Fruit fly (Drosophila melanogaster) whole organism, embryonic: ENCODE data around the gene CG4025.
A peak's percentile ranks its signal among the peaks of the same experiment; 100 is the strongest.

Source experiments
- CG10209 ChIP-seq: fragments of 200-800 bp; sonication (Bioruptor generic); optimal IDR thresholded peaks from 3 replicates; lab custom pipeline; 2017; ENCODE audit warnings: missing biosample characterization, mild to moderate bottlenecking, missing genetic modification characterization, missing genetic modification reagents
- CG11504 ChIP-seq: fragments of 200-800 bp; sonication (Bioruptor generic); optimal IDR thresholded peaks from 3 replicates; lab custom pipeline; 2019; ENCODE audit warnings: missing biosample characterization, mild to moderate bottlenecking, missing genetic modification characterization, moderate library complexity
- CG13287 ChIP-seq: fragments of 200-800 bp; sonication (Bioruptor generic); IDR thresholded peaks from 2 replicates; pipeline ENCODE4 v1.3.6; 2022; ENCODE audit warnings: missing biosample characterization, missing genetic modification characterization; ENCODE audit not compliant: partially characterized antibody
- CG13296 ChIP-seq: fragments of 200-800 bp; sonication (Bioruptor generic); optimal IDR thresholded peaks from 3 replicates; lab custom pipeline; 2018; ENCODE audit warnings: missing biosample characterization, mild to moderate bottlenecking, missing genetic modification characterization
- CG15269 ChIP-seq: fragments of 200-800 bp; sonication (Bioruptor generic); optimal IDR thresholded peaks from 2 replicates; lab custom pipeline; 2018; ENCODE audit warnings: missing biosample characterization, mild to moderate bottlenecking, missing genetic modification characterization, moderate library complexity
- CG1602 ChIP-seq: fragments of 200-800 bp; sonication (Bioruptor generic); optimal IDR thresholded peaks from 3 replicates; lab custom pipeline; 2016; ENCODE audit warnings: missing biosample characterization, missing genetic modification characterization
- CG16779 ChIP-seq: fragments of 200-800 bp; sonication (Bioruptor generic); IDR thresholded peaks from 2 replicates; pipeline ENCODE4 v1.3.6; 2022; ENCODE audit warnings: missing biosample characterization, missing genetic modification characterization
- CG18262 ChIP-seq: fragments of 200-800 bp; optimal IDR thresholded peaks from 3 replicates; lab custom pipeline; 2019; ENCODE audit warnings: missing biosample characterization, mild to moderate bottlenecking, missing genetic modification characterization, moderate library complexity
- CG2116 ChIP-seq: fragments of 200-800 bp; sonication (Bioruptor generic); optimal IDR thresholded peaks from 3 replicates; lab custom pipeline; 2018; ENCODE audit warnings: missing biosample characterization, mild to moderate bottlenecking, missing genetic modification characterization
- CG2129 ChIP-seq: fragments of 200-800 bp; sonication (Bioruptor generic); IDR thresholded peaks from 2 replicates; pipeline ENCODE4 v1.3.6; 2022; ENCODE audit warnings: missing biosample characterization, missing genetic modification characterization; ENCODE audit not compliant: partially characterized antibody
- CG2712 ChIP-seq: fragments of 200-800 bp; optimal IDR thresholded peaks from 3 replicates; lab custom pipeline; 2019; ENCODE audit warnings: missing biosample characterization, mild to moderate bottlenecking, missing genetic modification characterization, moderate library complexity
- CG30020 ChIP-seq: fragments of 200-800 bp; optimal IDR thresholded peaks from 2 replicates; lab custom pipeline; 2019; ENCODE audit warnings: missing biosample characterization, mild to moderate bottlenecking, missing genetic modification characterization, moderate library complexity
- CG31224 ChIP-seq: fragments of 200-800 bp; sonication (Bioruptor generic); IDR thresholded peaks from 2 replicates; pipeline ENCODE4 v1.3.6; 2022; ENCODE audit warnings: missing biosample characterization, missing genetic modification characterization
- CG3838 ChIP-seq: fragments of 200-800 bp; sonication (Bioruptor generic); optimal IDR thresholded peaks from 3 replicates; lab custom pipeline; 2016; ENCODE audit warnings: missing biosample characterization, missing genetic modification characterization
- CG4404 ChIP-seq: fragments of 200-800 bp; sonication (Bioruptor generic); IDR thresholded peaks from 2 replicates; pipeline ENCODE4 v1.3.6; 2022; ENCODE audit warnings: missing biosample characterization, missing genetic modification characterization
- CG4854 ChIP-seq: fragments of 200-800 bp; sonication (Bioruptor generic); optimal IDR thresholded peaks from 2 replicates; lab custom pipeline; 2016; ENCODE audit warnings: missing biosample characterization, missing genetic modification characterization, inconsistent platforms
- CG6813 ChIP-seq: fragments of 200-800 bp; sonication (Bioruptor generic); optimal IDR thresholded peaks from 2 replicates; lab custom pipeline; 2017; ENCODE audit warnings: missing biosample characterization, missing genetic modification characterization, mild to moderate bottlenecking, moderate library complexity, missing genetic modification reagents
- CG7357 ChIP-seq: fragments of 200-800 bp; sonication (Bioruptor generic); IDR thresholded peaks from 3 replicates; pipeline ENCODE4 v1.3.6; 2022; ENCODE audit warnings: missing biosample characterization, missing genetic modification characterization
- CG7786 ChIP-seq: fragments of 200-800 bp; sonication (Bioruptor generic); optimal IDR thresholded peaks from 2 replicates; lab custom pipeline; 2016; ENCODE audit warnings: missing biosample characterization, missing genetic modification characterization
- CrebB ChIP-seq: fragments of 200-800 bp; sonication (Bioruptor generic); optimal IDR thresholded peaks from 3 replicates; lab custom pipeline; 2018; ENCODE audit warnings: missing biosample characterization, mild to moderate bottlenecking, missing genetic modification characterization
- Dip2 ChIP-seq: fragments of 200-800 bp; sonication (Bioruptor generic); IDR thresholded peaks from 2 replicates; pipeline ENCODE4 v1.3.6; 2022; ENCODE audit warnings: missing biosample characterization, missing genetic modification characterization
- Lim3 ChIP-seq: fragments of 200-800 bp; sonication (Bioruptor generic); IDR thresholded peaks from 2 replicates; pipeline ENCODE4 v1.3.6; 2022; ENCODE audit warnings: missing biosample characterization, missing genetic modification characterization
- Nf-YB ChIP-seq: fragments of 200-800 bp; sonication (Bioruptor generic); optimal IDR thresholded peaks from 3 replicates; lab custom pipeline; 2019; ENCODE audit warnings: missing biosample characterization, mild to moderate bottlenecking, missing genetic modification characterization, moderate library complexity
- Oli ChIP-seq: fragments of 200-800 bp; sonication (Bioruptor generic); optimal IDR thresholded peaks from 2 replicates; lab custom pipeline; 2018; ENCODE audit warnings: missing biosample characterization, mild to moderate bottlenecking, missing genetic modification characterization, moderate library complexity
- Sox102F ChIP-seq: fragments of 200-800 bp; sonication (Bioruptor generic); optimal IDR thresholded peaks from 2 replicates; lab custom pipeline; 2018; ENCODE audit warnings: missing biosample characterization, mild to moderate bottlenecking, missing genetic modification characterization, moderate library complexity
- Taf1 ChIP-seq: fragments of 200-800 bp; sonication (Bioruptor generic); IDR thresholded peaks from 2 replicates; pipeline ENCODE4 v1.3.6; 2022; ENCODE audit warnings: missing biosample characterization, missing genetic modification characterization
- Tbp ChIP-seq: fragments of >200 bp; optimal IDR thresholded peaks from 2 replicates; lab custom pipeline; 2018; ENCODE audit warnings: missing biosample characterization, missing genetic modification characterization
- br ChIP-seq: fragments of >200 bp; optimal IDR thresholded peaks from 2 replicates; lab custom pipeline; 2017
- chinmo ChIP-seq: fragments of 200-800 bp; sonication (Bioruptor generic); IDR thresholded peaks from 4 replicates; pipeline ENCODE4 v1.3.6; 2022; ENCODE audit warnings: missing biosample characterization, missing genetic modification characterization; ENCODE audit not compliant: partially characterized antibody
- dan ChIP-seq: fragments of 200-800 bp; sonication (Bioruptor generic); IDR thresholded peaks from 2 replicates; pipeline ENCODE4 v1.3.6; 2022; ENCODE audit warnings: missing biosample characterization, missing genetic modification characterization
- dmrt99B ChIP-seq: fragments of 200-800 bp; sonication (Bioruptor generic); optimal IDR thresholded peaks from 2 replicates; lab custom pipeline; 2018; ENCODE audit warnings: missing biosample characterization, mild to moderate bottlenecking, missing genetic modification characterization, moderate library complexity
- esg ChIP-seq: fragments of 200-800 bp; sonication (Bioruptor generic); conservative IDR thresholded peaks from 2 replicates; pipeline ENCODE4 v1.3.6; 2022; ENCODE audit warnings: missing biosample characterization, missing genetic modification characterization
- exex ChIP-seq: fragments of 200-800 bp; sonication (Bioruptor generic); optimal IDR thresholded peaks from 4 replicates; lab custom pipeline; 2018; ENCODE audit warnings: missing biosample characterization, mild to moderate bottlenecking, missing genetic modification characterization, moderate library complexity
- fd3F ChIP-seq: fragments of 200-800 bp; sonication (Bioruptor generic); optimal IDR thresholded peaks from 2 replicates; lab custom pipeline; 2018; ENCODE audit warnings: missing biosample characterization, mild to moderate bottlenecking, missing genetic modification characterization, moderate library complexity
- fd64A ChIP-seq: fragments of 200-800 bp; sonication (Bioruptor generic); optimal IDR thresholded peaks from 3 replicates; lab custom pipeline; 2018; ENCODE audit warnings: missing biosample characterization, mild to moderate bottlenecking, missing genetic modification characterization
- gfzf ChIP-seq: fragments of 200-800 bp; sonication (Bioruptor generic); optimal IDR thresholded peaks from 2 replicates; lab custom pipeline; 2016; ENCODE audit warnings: missing biosample characterization, mild to moderate bottlenecking, missing genetic modification characterization, moderate library complexity
- gsb ChIP-seq: fragments of 200-800 bp; sonication (Bioruptor generic); IDR thresholded peaks from 2 replicates; pipeline ENCODE4 v1.3.6; 2022; ENCODE audit warnings: missing biosample characterization, missing genetic modification characterization
- kni ChIP-seq: fragments of 200-800 bp; sonication (Bioruptor generic); optimal IDR thresholded peaks from 3 replicates; lab custom pipeline; 2017; ENCODE audit warnings: mild to moderate bottlenecking, missing biosample characterization, missing genetic modification reagents, missing genetic modification characterization
- lmd ChIP-seq: fragments of 200-800 bp; sonication (Bioruptor generic); IDR thresholded peaks from 2 replicates; pipeline ENCODE4 v1.3.6; 2022; ENCODE audit warnings: missing biosample characterization, missing genetic modification characterization
- nmo ChIP-seq: fragments of 200-800 bp; sonication (Bioruptor generic); optimal IDR thresholded peaks from 2 replicates; lab custom pipeline; 2018; ENCODE audit warnings: missing biosample characterization, mild to moderate bottlenecking, missing genetic modification characterization, moderate library complexity
- p53 ChIP-seq: fragments of 200-800 bp; sonication (Bioruptor generic); optimal IDR thresholded peaks from 2 replicates; lab custom pipeline; 2016; ENCODE audit warnings: missing biosample characterization, missing genetic modification characterization
- pnt ChIP-seq: fragments of 200-800 bp; sonication (Bioruptor generic); optimal IDR thresholded peaks from 3 replicates; lab custom pipeline; 2016; ENCODE audit warnings: missing biosample characterization, missing genetic modification characterization
- psq ChIP-seq: fragments of 200-800 bp; sonication (Bioruptor generic); optimal IDR thresholded peaks from 2 replicates; lab custom pipeline; 2017; ENCODE audit warnings: missing biosample characterization, missing genetic modification characterization
- pum ChIP-seq: fragments of 200-800 bp; sonication (Bioruptor generic); optimal IDR thresholded peaks from 2 replicates; lab custom pipeline; 2016; ENCODE audit warnings: missing biosample characterization, missing genetic modification characterization
- salm ChIP-seq: fragments of 200-800 bp; sonication (Bioruptor generic); optimal IDR thresholded peaks from 2 replicates; lab custom pipeline; 2018; ENCODE audit warnings: missing biosample characterization, mild to moderate bottlenecking, missing genetic modification characterization
- sd ChIP-seq: fragments of 200-800 bp; sonication (Bioruptor generic); optimal IDR thresholded peaks from 3 replicates; lab custom pipeline; 2018; ENCODE audit warnings: missing biosample characterization, mild to moderate bottlenecking, missing genetic modification characterization, moderate library complexity
- sqz ChIP-seq: fragments of 200-800 bp; sonication (Bioruptor generic); optimal IDR thresholded peaks from 3 replicates; lab custom pipeline; 2018; ENCODE audit warnings: missing biosample characterization, mild to moderate bottlenecking, missing genetic modification characterization
- stc ChIP-seq: fragments of 200-800 bp; sonication (Bioruptor generic); IDR thresholded peaks from 2 replicates; pipeline ENCODE4 v1.3.6; 2022; ENCODE audit warnings: missing biosample characterization, missing genetic modification characterization
- trh ChIP-seq: fragments of 200-800 bp; sonication (Bioruptor generic); optimal IDR thresholded peaks from 2 replicates; lab custom pipeline; 2016; ENCODE audit warnings: missing biosample characterization, missing genetic modification characterization
- ttk ChIP-seq: fragments of 200-800 bp; sonication (Bioruptor generic); IDR thresholded peaks from 2 replicates; pipeline ENCODE4 v2.1.2; 2022; ENCODE audit warnings: missing biosample characterization, missing genetic modification characterization
- zfh1 ChIP-seq: fragments of 200-800 bp; sonication (Bioruptor generic); IDR thresholded peaks from 3 replicates; pipeline ENCODE4 v1.3.6; 2022; ENCODE audit warnings: missing biosample characterization, missing genetic modification characterization
- zfh2 ChIP-seq: fragments of 200-800 bp; sonication (Bioruptor generic); optimal IDR thresholded peaks from 2 replicates; lab custom pipeline; 2016; ENCODE audit warnings: missing biosample characterization, missing genetic modification characterization

Gene CG4025

DNA sequence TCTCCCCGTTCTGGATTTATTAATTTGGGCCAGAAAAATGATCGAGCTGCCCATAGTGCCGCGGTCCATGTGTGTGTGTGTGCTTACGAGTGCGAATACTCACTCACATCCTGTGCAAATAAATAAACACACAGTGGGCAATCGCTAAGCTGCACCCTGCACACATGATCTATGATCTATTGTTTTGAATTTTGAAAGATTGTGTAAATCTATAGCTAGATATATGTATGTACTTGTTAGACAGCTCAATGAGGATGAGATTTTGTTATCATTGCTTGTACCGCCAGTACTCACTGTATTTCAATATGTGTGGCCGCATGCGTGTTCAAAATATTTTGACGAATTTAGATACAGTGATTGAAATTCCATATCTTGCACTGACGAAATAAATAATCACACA lies 6.3 kb downstream of the CG4025 start (continued):
- peak; percentile 71 for TF ChIP-seq CG15269 (tag; lab: Kevin White, UChicago)
- TF ChIP-seq CG13287 (GFP tag; lab: Robert Waterston, UW): no peak
- TF ChIP-seq nmo (GFP tag; lab: Kevin White, UChicago): peak; percentile 30
- TF ChIP-seq CG3838: no peak
- peak; percentile 41 for TF ChIP-seq CG11504 (tag; lab: Kevin White, UChicago)
- peak; percentile 0 for TF ChIP-seq CG4854
- peak; percentile 69 for TF ChIP-seq Taf1 (GFP tag; lab: Robert Waterston, UW)
- TF ChIP-seq Dip2 (GFP tag; lab: Robert Waterston, UW): no peak
- TF ChIP-seq lmd (GFP tag; lab: Robert Waterston, UW): peak; percentile 78
- peak; percentile 81 for TF ChIP-seq zfh2 (GFP tag; lab: Kevin White, UChicago)
- no peak for TF ChIP-seq Lim3 (GFP tag; lab: Robert Waterston, UW)
- peak; percentile 25 for TF ChIP-seq Sox102F (GFP tag; lab: Kevin White, UChicago)
- TF ChIP-seq gsb: peak; percentile 81
- peak; percentile 36 for TF ChIP-seq CG13296 (GFP tag; lab: Kevin White, UChicago)
- peak; percentile 56 for TF ChIP-seq CrebB (tag; lab: Kevin White, UChicago)
- TF ChIP-seq pum (GFP tag; lab: Kevin White, UChicago): peak; percentile 16
- no peak for TF ChIP-seq chinmo (GFP tag; lab: Robert Waterston, UW)
- TF ChIP-seq psq (GFP tag; lab: Kevin White, UChicago): no peak
- peak; percentile 56 for TF ChIP-seq esg
- no peak for TF ChIP-seq kni (GFP tag; lab: Kevin White, UChicago)
- TF ChIP-seq CG31224 (GFP tag; lab: Robert Waterston, UW): peak; percentile 65
- peak; percentile 49 for TF ChIP-seq CG4404
- TF ChIP-seq Nf-YB: no peak
- TF ChIP-seq CG6813 (GFP tag; lab: Kevin White, UChicago): no peak
- TF ChIP-seq p53 (GFP tag; lab: Kevin White, UChicago): no peak
- TF ChIP-seq Oli (tag; lab: Kevin White, UChicago): peak; percentile 17
- TF ChIP-seq dan (GFP tag; lab: Robert Waterston, UW): no peak
- TF ChIP-seq stc (GFP tag; lab: Robert Waterston, UW): peak; percentile 58
- TF ChIP-seq exex (tag; lab: Kevin White, UChicago): peak; percentile 5
- no peak for TF ChIP-seq CG16779
- peak; percentile 23 for TF ChIP-seq dmrt99B (tag; lab: Kevin White, UChicago)
- TF ChIP-seq fd3F (GFP tag; lab: Kevin White, UChicago): peak; percentile 55
- peak; percentile 27 for TF ChIP-seq sd (tag; lab: Kevin White, UChicago)
- TF ChIP-seq salm (tag; lab: Kevin White, UChicago): no peak
- TF ChIP-seq CG2129 (GFP tag; lab: Robert Waterston, UW): no peak
- TF ChIP-seq trh (GFP tag; lab: Kevin White, UChicago): no peak
- peak; percentile 15 for TF ChIP-seq pnt (GFP tag; lab: Kevin White, UChicago)
- no peak for TF ChIP-seq CG30020
- peak; percentile 40 for TF ChIP-seq CG10209 (GFP tag; lab: Kevin White, UChicago)
- no peak for TF ChIP-seq CG1602 (GFP tag; lab: Kevin White, UChicago)
- TF ChIP-seq CG7357 (GFP tag; lab: Robert Waterston, UW): peak; percentile 56; the same call in 2 of the 3 replicates
- TF ChIP-seq zfh1 (GFP tag; lab: Robert Waterston, UW): peak; percentile 33; the same call in 1 of the 3 replicates
- no peak for TF ChIP-seq CG2116 (GFP tag; lab: Kevin White, UChicago)
- no peak for TF ChIP-seq Tbp (GFP tag; lab: Kevin White, UChicago)
- TF ChIP-seq CG2712 (tag; lab: Kevin White, UChicago): peak; percentile 18
- TF ChIP-seq gfzf (GFP tag; lab: Kevin White, UChicago): no peak
- no peak for TF ChIP-seq ttk
- TF ChIP-seq CG7786 (GFP tag; lab: Kevin White, UChicago): peak; percentile 72
- no peak for TF ChIP-seq br (lab: Kevin White, UChicago)
- no peak for TF ChIP-seq fd64A (GFP tag; lab: Kevin White, UChicago)
- no peak for TF ChIP-seq CG18262
- TF ChIP-seq sqz (GFP tag; lab: Kevin White, UChicago): no peak
